Worm (Caenorhabditis elegans): ENCODE measurements around the gene zyg-11.

DNA sequence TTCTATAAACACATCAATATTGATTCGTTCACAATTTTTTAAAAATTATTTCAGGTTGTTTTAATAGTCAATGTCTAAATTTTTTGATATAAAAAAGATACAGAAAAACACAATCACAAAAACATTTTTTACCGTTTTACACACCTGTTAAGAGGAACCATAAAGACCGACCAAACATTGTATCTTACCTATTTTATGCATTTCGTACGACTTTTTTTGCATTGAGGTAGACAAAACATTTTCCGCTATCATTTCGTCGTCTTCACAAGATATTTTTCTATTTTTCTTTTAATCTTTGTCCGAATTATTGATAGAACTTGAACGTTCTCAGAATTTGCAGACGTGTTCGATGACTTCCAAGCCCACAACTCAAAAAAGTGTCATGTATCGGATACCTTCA is 9.1 kb upstream of the zyg-11 start, which contains the start of gene glna-2:
- TF ChIP-seq dao-5 (tag; optimal IDR thresholded peaks at IDR 0.05) (no peak), W03F9.2 (tag; optimal IDR thresholded peaks at IDR 0.05) (no peak), him-1 (tag; optimal IDR thresholded peaks at IDR 0.05) (no peak)

All from whole organism, L4/young adult.